Fruit fly (Drosophila melanogaster): Measurements from ENCODE around the gene MRG15.

- TF ChIP-seq CG34367 (tag; optimal IDR thresholded peaks at IDR 0.05) (no peak), rn (GFP tag; IDR thresholded peaks at IDR 0.05) (no peak), Pif1B (GFP tag; optimal IDR thresholded peaks at IDR 0.05) (no peak)
Measured at dm6 chr3R:15265406-15266040, 12.4 kb downstream of the MRG15 start, which contains the start of gene ATPsynO.
